Fruit fly (Drosophila melanogaster): ENCODE results near the gene Meltrin.

The Meltrin gene

DNA sequence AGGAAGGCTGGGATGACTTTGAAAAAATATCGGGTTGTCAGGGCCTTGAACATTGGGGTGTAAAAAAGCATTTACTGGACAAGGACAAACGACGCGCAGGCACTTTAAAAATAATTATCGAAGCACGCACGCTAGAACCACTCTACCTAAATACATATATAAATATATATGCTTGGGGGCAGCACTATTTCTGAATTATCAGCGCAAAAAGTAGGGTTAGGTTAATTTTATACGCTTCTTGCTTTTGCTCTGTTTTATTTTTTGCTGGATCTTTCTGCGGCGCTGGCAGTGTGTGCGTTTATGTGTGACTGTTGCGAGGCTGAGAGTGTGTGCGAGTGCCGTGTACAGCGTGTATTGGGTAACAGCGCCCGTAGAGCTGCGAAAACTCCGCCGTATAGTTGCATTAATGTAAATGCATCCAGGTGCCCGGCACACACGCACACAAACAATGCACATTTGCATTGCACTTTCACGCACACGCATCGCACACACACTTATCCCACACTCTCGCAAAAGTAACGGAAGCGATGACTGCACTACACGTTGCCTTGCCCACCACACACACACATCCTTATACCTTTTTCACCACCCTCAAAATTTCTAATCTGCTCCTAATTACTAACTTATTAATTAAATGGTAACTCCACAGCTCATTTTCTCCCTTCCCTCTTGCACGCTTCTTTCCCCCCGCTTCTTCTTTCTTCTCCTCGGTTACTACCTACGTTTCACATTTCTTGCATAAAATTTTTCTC, 42.6 kb upstream of the Meltrin start (continued):
- TF ChIP-seq CG2116 (GFP tag; optimal IDR thresholded peaks at IDR 0.05) (no peak), z (GFP tag; IDR thresholded peaks at IDR 0.05) (no peak), usp (GFP tag; optimal IDR thresholded peaks at IDR 0.05) (no peak), CG17802 (tag; optimal IDR thresholded peaks at IDR 0.05) (no peak), zen2 (GFP tag; IDR thresholded peaks at IDR 0.05; ENCODE audit: partially characterized antibody) (no peak), CG17361 (GFP tag; IDR thresholded peaks at IDR 0.05) (no peak), CG8290 (GFP tag; optimal IDR thresholded peaks at IDR 0.05) (no peak), CG8290 (tag; optimal IDR thresholded peaks at IDR 0.05) (no peak), CG9932 (GFP tag; IDR thresholded peaks at IDR 0.05) (peak; percentile 15; the same call in 1 of the 2 replicates), CG3847 (GFP tag; IDR thresholded peaks at IDR 0.05) (0 out of 2 replicates have a peak, but pooled peaks have one; percentile 1), da (GFP tag; optimal IDR thresholded peaks at IDR 0.05) (no peak), sima (GFP tag; optimal IDR thresholded peaks at IDR 0.05) (no peak), HmgD (GFP tag; optimal IDR thresholded peaks at IDR 0.05) (peak; percentile 16), luna (GFP tag; optimal IDR thresholded peaks at IDR 0.05) (no peak), CG31365 (tag; optimal IDR thresholded peaks at IDR 0.05) (no peak), tna (GFP tag; IDR thresholded peaks at IDR 0.05; ENCODE audit: partially characterized antibody) (0 out of 2 replicates have a peak, but pooled peaks have one; percentile 28), CG6254 (GFP tag; optimal IDR thresholded peaks at IDR 0.05) (no peak), ro (GFP tag; IDR thresholded peaks at IDR 0.05) (no peak), TFAM (GFP tag; optimal IDR thresholded peaks at IDR 0.05) (no peak), HLH3B (GFP tag; IDR thresholded peaks at IDR 0.05) (no peak), tgo (GFP tag; IDR thresholded peaks at IDR 0.05) (no peak), yki (optimal IDR thresholded peaks at IDR 0.05) (no peak), Adf1 (GFP tag; IDR thresholded peaks at IDR 0.05) (no peak), HHEX (GFP tag; optimal IDR thresholded peaks at IDR 0.05) (no peak), corto (GFP tag; optimal IDR thresholded peaks at IDR 0.05) (no peak), CG7556 (GFP tag; optimal IDR thresholded peaks at IDR 0.05) (no peak), CG30431 (GFP tag; optimal IDR thresholded peaks at IDR 0.05) (no peak), kay (GFP tag; optimal IDR thresholded peaks at IDR 0.05) (no peak), CG17829 (tag; optimal IDR thresholded peaks at IDR 0.05) (no peak), pzg (GFP tag; optimal IDR thresholded peaks at IDR 0.05) (no peak), CG16813 (GFP tag; IDR thresholded peaks at IDR 0.05; ENCODE audit: partially characterized antibody) (no peak), dmrt11E (tag; optimal IDR thresholded peaks at IDR 0.05) (no peak), gsb-n (tag; optimal IDR thresholded peaks at IDR 0.05) (no peak), oc (tag; optimal IDR thresholded peaks at IDR 0.05) (no peak), CG2712 (tag; optimal IDR thresholded peaks at IDR 0.05) (no peak), chinmo (GFP tag; IDR thresholded peaks at IDR 0.05; ENCODE audit: partially characterized antibody) (peak; percentile 33; the same call in 2 of the 4 replicates), inv (GFP tag; IDR thresholded peaks at IDR 0.05; ENCODE audit: partially characterized antibody) (no peak), gt (GFP tag; IDR thresholded peaks at IDR 0.05) (no peak), Pdp1 (GFP tag; optimal IDR thresholded peaks at IDR 0.05) (peak in 1 of 2 experiments; percentile 81), scrt (GFP tag; optimal IDR thresholded peaks at IDR 0.05) (no peak), ems (GFP tag; optimal IDR thresholded peaks at IDR 0.05) (no peak), vfl (GFP tag; optimal IDR thresholded peaks at IDR 0.05) (no peak), sna (GFP tag; IDR thresholded peaks at IDR 0.05; ENCODE audit: partially characterized antibody) (no peak), CG15601 (tag; optimal IDR thresholded peaks at IDR 0.05) (no peak), dan (GFP tag; IDR thresholded peaks at IDR 0.05) (no peak), pb (GFP tag; optimal IDR thresholded peaks at IDR 0.05) (no peak), Usf (GFP tag; optimal IDR thresholded peaks at IDR 0.05) (no peak), BtbVII (GFP tag; optimal IDR thresholded peaks at IDR 0.05) (no peak), pfk (GFP tag; optimal IDR thresholded peaks at IDR 0.05) (no peak), CG9609 (GFP tag; optimal IDR thresholded peaks at IDR 0.05) (no peak)

Measured in whole organism, embryonic.